Fruit fly (Drosophila melanogaster) whole organism, wandering third instar larva: ENCODE measurements around the gene CG13384.

Experiments used
- Abd-B ChIP-seq: fragments of >200 bp; optimal IDR thresholded peaks from 2 replicates; lab custom pipeline; 2017; ENCODE audit warnings: missing biosample characterization, missing genetic modification characterization
- CG32264 ChIP-seq: fragments of 200-800 bp; sonication (Bioruptor generic); optimal IDR thresholded peaks from 2 replicates; lab custom pipeline; 2016; ENCODE audit warnings: missing biosample characterization, missing genetic modification characterization
- CG9705 ChIP-seq: fragments of 200-800 bp; sonication (Bioruptor generic); optimal IDR thresholded peaks from 2 replicates; lab custom pipeline; 2018; ENCODE audit warnings: missing biosample characterization, mild to moderate bottlenecking, missing genetic modification characterization
- CrebA ChIP-seq: fragments of 200-800 bp; sonication (Bioruptor generic); optimal IDR thresholded peaks from 2 replicates; lab custom pipeline; 2016; ENCODE audit warnings: missing biosample characterization, mild to moderate bottlenecking, missing genetic modification characterization, borderline replicate concordance
- Dfd ChIP-seq: fragments of >200 bp; optimal IDR thresholded peaks from 2 replicates; lab custom pipeline; 2017; ENCODE audit warnings: missing biosample characterization, missing genetic modification characterization
- Dif ChIP-seq: fragments of 200-275, 200-300 bp; sonication (Bioruptor generic); optimal IDR thresholded peaks from 2 replicates; lab custom pipeline; 2018; ENCODE audit warnings: missing biosample characterization, missing genetic modification characterization; ENCODE audit not compliant: partially characterized antibody
- GATAd ChIP-seq: sonication (Bioruptor generic); optimal IDR thresholded peaks from 2 replicates; lab custom pipeline; 2016; ENCODE audit warnings: missing biosample characterization, missing genetic modification characterization
- HLH106 ChIP-seq: fragments of 200-800 bp; optimal IDR thresholded peaks from 3 replicates; lab custom pipeline; 2019; ENCODE audit warnings: missing biosample characterization, mild to moderate bottlenecking, missing genetic modification characterization, moderate library complexity
- Hnf4 ChIP-seq: fragments of 200-800 bp; sonication (Bioruptor generic); optimal IDR thresholded peaks from 2 replicates; lab custom pipeline; 2016; ENCODE audit warnings: missing biosample characterization, mild to moderate bottlenecking, missing genetic modification characterization
- Hr78 ChIP-seq: fragments of >200 bp; optimal IDR thresholded peaks from 2 replicates; lab custom pipeline; 2017; ENCODE audit warnings: missing biosample characterization, missing genetic modification characterization
- Hr83 ChIP-seq: fragments of 200-300 bp; sonication (Bioruptor generic); optimal IDR thresholded peaks from 2 replicates; lab custom pipeline; 2016; ENCODE audit warnings: missing biosample characterization, mild to moderate bottlenecking, missing genetic modification characterization, moderate library complexity; ENCODE audit not compliant: poor library complexity, severe bottlenecking
- Jra ChIP-seq: sonication (Bioruptor generic); optimal IDR thresholded peaks from 2 replicates; lab custom pipeline; 2016; ENCODE audit warnings: missing biosample characterization, missing genetic modification characterization
- Mio ChIP-seq: sonication (Bioruptor generic); optimal IDR thresholded peaks from 2 replicates; lab custom pipeline; 2016; ENCODE audit warnings: missing biosample characterization, missing genetic modification characterization
- Myc ChIP-seq: fragments of >200 bp; optimal IDR thresholded peaks from 2 replicates; lab custom pipeline; 2017
- N ChIP-seq: fragments of >200 bp; optimal IDR thresholded peaks from 2 replicates; lab custom pipeline; 2018; ENCODE audit warnings: missing biosample characterization, missing external identifiers, missing genetic modification characterization
- OdsH ChIP-seq: fragments of 200-800 bp; sonication (Bioruptor generic); optimal IDR thresholded peaks from 2 replicates; lab custom pipeline; 2016; ENCODE audit warnings: missing biosample characterization, mild to moderate bottlenecking, missing genetic modification characterization
- Rel ChIP-seq, 2 experiments: fragments of 200-800 bp; sonication (Bioruptor generic) in 1 of 2; optimal IDR thresholded peaks; 2 replicates in 1 of 2; 3 replicates in 1 of 2; lab custom pipeline; 2016 to 2019; ENCODE audit warnings: mild to moderate bottlenecking in 2 of 2, missing biosample characterization in 2 of 2, missing genetic modification characterization in 2 of 2, moderate library complexity in 1 of 2
- Sp1 ChIP-seq: fragments of 200-800 bp; sonication (Bioruptor generic); optimal IDR thresholded peaks from 3 replicates; lab custom pipeline; 2019; ENCODE audit warnings: missing biosample characterization, mild to moderate bottlenecking, missing genetic modification characterization, moderate library complexity
- Vsx2 ChIP-seq: fragments of 200-300, 225-300 bp; sonication (Bioruptor generic); optimal IDR thresholded peaks from 2 replicates; lab custom pipeline; 2018; ENCODE audit warnings: missing biosample characterization, missing genetic modification characterization; ENCODE audit not compliant: partially characterized antibody
- br ChIP-seq: fragments of 200-800 bp; sonication (Bioruptor generic); optimal IDR thresholded peaks from 2 replicates; lab custom pipeline; 2016; ENCODE audit warnings: missing biosample characterization, missing genetic modification characterization
- brk ChIP-seq: fragments of 200-800 bp; sonication (Bioruptor generic); optimal IDR thresholded peaks from 2 replicates; lab custom pipeline; 2016; ENCODE audit warnings: missing biosample characterization, mild to moderate bottlenecking, missing genetic modification characterization
- dl ChIP-seq, 2 experiments: fragments of 175-275, 200-275 bp in 1 of 2; fragments of 200-275 bp in 1 of 2; sonication (Bioruptor generic); optimal IDR thresholded peaks; lab custom pipeline; 2018; ENCODE audit warnings: mild to moderate bottlenecking in 2 of 2, missing biosample characterization in 2 of 2, missing genetic modification characterization in 2 of 2, moderate library complexity in 2 of 2; ENCODE audit not compliant: partially characterized antibody in 2 of 2, insufficient read depth in 1 of 2
- dmrt93B ChIP-seq: fragments of 200-800 bp; sonication (Bioruptor generic); optimal IDR thresholded peaks from 2 replicates; lab custom pipeline; 2018; ENCODE audit warnings: missing biosample characterization, mild to moderate bottlenecking, missing genetic modification characterization
- dsf ChIP-seq: sonication (Bioruptor generic); optimal IDR thresholded peaks from 2 replicates; lab custom pipeline; 2016; ENCODE audit warnings: missing biosample characterization, missing genetic modification characterization, borderline replicate concordance
- ey ChIP-seq: fragments of 200-800 bp; sonication (Bioruptor generic); optimal IDR thresholded peaks from 2 replicates; lab custom pipeline; 2016; ENCODE audit warnings: missing biosample characterization, missing genetic modification characterization
- foxo ChIP-seq, 2 experiments: fragments of 200-800 bp; sonication (Bioruptor generic); optimal IDR thresholded peaks; 2 replicates in 1 of 2; 3 replicates in 1 of 2; lab custom pipeline; 2016 to 2017; ENCODE audit warnings: missing biosample characterization in 2 of 2, missing genetic modification characterization in 2 of 2
- fru ChIP-seq: fragments of 200-800 bp; sonication (Bioruptor generic); optimal IDR thresholded peaks from 3 replicates; lab custom pipeline; 2016; ENCODE audit warnings: missing biosample characterization, mild to moderate bottlenecking, missing genetic modification characterization
- h ChIP-seq: fragments of 200-800 bp; sonication (Bioruptor generic); optimal IDR thresholded peaks from 3 replicates; lab custom pipeline; 2016; ENCODE audit warnings: missing biosample characterization, mild to moderate bottlenecking, missing genetic modification characterization
- jim ChIP-seq: fragments of 175-275, 200-325 bp; sonication (Bioruptor generic); optimal IDR thresholded peaks from 2 replicates; lab custom pipeline; 2016; ENCODE audit warnings: missing biosample characterization, mild to moderate bottlenecking, missing genetic modification characterization
- lola ChIP-seq: fragments of >200 bp; optimal IDR thresholded peaks from 2 replicates; lab custom pipeline; 2017; ENCODE audit warnings: missing biosample characterization, missing genetic modification characterization
- pan ChIP-seq: fragments of >200 bp; optimal IDR thresholded peaks from 2 replicates; lab custom pipeline; 2017
- psq ChIP-seq: fragments of 200-800 bp; sonication (Bioruptor generic); optimal IDR thresholded peaks from 3 replicates; lab custom pipeline; 2017; ENCODE audit warnings: missing biosample characterization, mild to moderate bottlenecking, missing genetic modification characterization, moderate library complexity
- rgr ChIP-seq: fragments of 200-800 bp; sonication (Bioruptor generic); optimal IDR thresholded peaks from 3 replicates; lab custom pipeline; 2016; ENCODE audit warnings: missing biosample characterization, mild to moderate bottlenecking, missing genetic modification characterization
- sage ChIP-seq: fragments of 200-800 bp; sonication (Bioruptor generic); optimal IDR thresholded peaks from 2 replicates; lab custom pipeline; 2016; ENCODE audit warnings: missing biosample characterization, mild to moderate bottlenecking, missing genetic modification characterization
- sv ChIP-seq: fragments of 200-800 bp; sonication (Bioruptor generic); optimal IDR thresholded peaks from 3 replicates; lab custom pipeline; 2016; ENCODE audit warnings: missing biosample characterization, missing genetic modification characterization
- tai ChIP-seq: sonication (Bioruptor generic); optimal IDR thresholded peaks from 2 replicates; lab custom pipeline; 2016; ENCODE audit warnings: missing biosample characterization, missing genetic modification characterization
- usp ChIP-seq: fragments of >200 bp; optimal IDR thresholded peaks from 2 replicates; lab custom pipeline; 2017; ENCODE audit warnings: missing biosample characterization, missing genetic modification characterization
- woc ChIP-seq: sonication (Bioruptor generic); optimal IDR thresholded peaks from 2 replicates; lab custom pipeline; 2016; ENCODE audit warnings: missing biosample characterization, mild to moderate bottlenecking, missing genetic modification characterization

CG13384 gene

DNA sequence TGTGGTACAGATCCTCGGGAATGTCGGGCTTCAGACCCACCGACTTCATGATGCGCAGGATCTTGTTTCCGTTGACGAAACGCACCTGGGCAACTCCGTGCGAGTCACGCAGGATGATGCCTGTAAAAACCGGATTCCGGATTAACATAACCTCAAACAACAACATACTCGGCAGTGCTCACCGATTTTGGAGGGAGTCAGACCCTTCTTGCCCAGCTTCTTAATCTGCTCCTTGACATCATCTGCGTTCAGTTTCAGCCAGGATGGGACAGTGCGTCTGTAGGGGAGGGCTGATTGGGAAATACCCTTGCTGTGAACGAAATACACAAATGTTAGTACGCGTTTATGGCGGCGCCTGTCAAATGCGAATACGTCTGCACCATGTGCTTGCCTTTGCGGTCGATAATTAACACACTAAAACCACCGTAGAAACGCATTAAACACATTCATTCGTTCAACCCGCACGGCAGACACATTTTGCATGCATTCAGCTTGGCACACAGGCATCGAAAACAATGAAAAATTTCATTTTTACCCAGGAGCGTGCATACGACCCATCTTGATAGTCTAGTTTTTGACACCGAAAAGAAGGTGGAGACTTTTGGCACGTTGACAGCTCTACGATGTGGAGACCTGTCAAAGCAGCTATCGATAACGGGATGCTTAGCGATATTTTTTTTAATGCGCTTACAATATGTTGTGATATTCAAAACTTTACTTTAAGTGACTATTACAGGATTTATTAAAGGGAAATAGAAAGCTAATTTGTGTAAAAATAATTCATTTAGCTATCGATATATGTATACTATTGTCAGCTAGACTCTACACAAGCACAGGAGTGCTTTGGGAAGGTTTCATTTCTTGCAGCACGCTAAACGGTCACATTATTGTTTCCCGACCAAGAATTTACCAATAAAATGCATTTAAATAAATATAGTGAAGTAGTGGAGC lies 20.0 kb upstream of the CG13384 start, which contains the start of the genes RpS13 and CSN8:
RpS13 (minus strand) TSS at position 657 of the 951 bp plus-strand sequence.
CSN8 (plus strand) TSS at position 850 of the 951 bp plus-strand sequence.
- TF ChIP-seq rgr = peak; percentile 36
- TF ChIP-seq Rel (GFP tag; optimal IDR thresholded peaks at IDR 0.05; lab: Kevin White, UChicago) = no peak
- TF ChIP-seq Rel (tag; optimal IDR thresholded peaks at IDR 0.05; lab: Kevin White, UChicago) = peak; percentile 3
- TF ChIP-seq Abd-B (GFP tag; lab: Kevin White, UChicago) = no peak
- TF ChIP-seq dsf (GFP tag; lab: Kevin White, UChicago) = no peak
- TF ChIP-seq Myc (lab: Kevin White, UChicago) = peak; percentile 62
- TF ChIP-seq Hnf4 = peak; percentile 32
- TF ChIP-seq brk (GFP tag; lab: Kevin White, UChicago) = peak; percentile 38
- no peak for TF ChIP-seq Jra (GFP tag; lab: Kevin White, UChicago)
- no peak for TF ChIP-seq usp (GFP tag; lab: Kevin White, UChicago)
- TF ChIP-seq GATAd (GFP tag; lab: Kevin White, UChicago) = no peak
- peak; percentile 58 for TF ChIP-seq h (GFP tag; lab: Kevin White, UChicago)
- TF ChIP-seq Sp1 = peak; percentile 58
- no peak for TF ChIP-seq HLH106 (tag; lab: Kevin White, UChicago)
- TF ChIP-seq psq (GFP tag; lab: Kevin White, UChicago) = no peak
- TF ChIP-seq CrebA (GFP tag; lab: Kevin White, UChicago) = no peak
- TF ChIP-seq dl (GFP tag; optimal IDR thresholded peaks at IDR 0.05; lab: Kevin White, UChicago; ENCODE audit: insufficient read depth in 1 of 2, partially characterized antibody in 2 of 2) = no peak
- peak; percentile 48 for TF ChIP-seq tai (GFP tag; lab: Kevin White, UChicago)
- TF ChIP-seq ey (GFP tag; lab: Kevin White, UChicago) = no peak
- peak; percentile 9 for TF ChIP-seq CG9705 (GFP tag; lab: Kevin White, UChicago)
- peak; percentile 7 for TF ChIP-seq woc (GFP tag; lab: Kevin White, UChicago)
- peak; percentile 20 for TF ChIP-seq fru (GFP tag; lab: Kevin White, UChicago)

DNA sequence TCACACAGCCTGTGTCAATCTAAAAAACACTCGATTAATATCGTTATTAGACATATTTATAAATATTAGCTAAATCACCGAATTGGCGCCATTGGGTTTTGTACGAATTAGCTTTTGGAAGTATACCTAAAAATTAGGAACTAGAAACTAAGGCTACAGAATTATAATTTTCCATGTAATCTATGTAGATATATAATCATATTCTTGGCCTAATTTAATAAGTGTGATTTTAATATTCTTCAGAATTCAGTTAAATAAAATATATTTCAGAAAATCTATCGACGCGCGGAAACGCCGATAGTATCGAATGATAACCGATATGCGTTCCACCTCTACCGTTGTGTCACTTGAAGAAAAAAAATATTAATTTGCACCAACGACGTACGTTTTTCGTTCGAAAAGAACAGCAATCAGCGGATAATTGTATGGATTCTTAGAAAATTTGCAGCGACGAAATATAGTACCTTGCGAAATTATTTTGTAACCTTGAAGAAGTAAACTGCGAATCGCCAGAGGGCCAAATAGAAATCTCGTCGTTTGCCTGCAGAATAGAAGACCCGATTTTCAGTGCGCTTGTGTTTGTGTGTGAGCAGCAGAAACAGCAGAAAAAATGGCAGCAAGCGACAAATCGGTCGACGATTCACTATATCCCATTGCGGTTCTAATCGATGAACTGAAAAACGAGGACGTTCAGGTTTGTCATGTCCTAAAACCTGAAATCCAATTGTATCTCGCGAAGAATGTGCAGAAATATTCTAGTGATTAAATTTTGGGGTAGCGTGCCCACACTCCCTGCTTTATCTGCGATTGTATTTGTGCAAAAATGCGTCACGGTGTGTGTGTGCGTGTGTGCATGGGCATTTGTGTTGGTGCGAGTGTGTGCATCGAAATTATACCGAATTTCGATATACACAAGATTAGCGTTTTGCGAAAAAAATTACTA lies 18.3 kb upstream of the CG13384 start, which contains the start of gene Pp2A-29B:
Pp2A-29B (plus strand) TSS at position 338 of the 943 bp plus-strand sequence.
- TF ChIP-seq psq (GFP tag; lab: Kevin White, UChicago) (no peak), lola (GFP tag; lab: Kevin White, UChicago) (no peak), sv (GFP tag; lab: Kevin White, UChicago) (no peak), Hnf4 (peak; percentile 53), Jra (GFP tag; lab: Kevin White, UChicago) (peak; percentile 63), h (GFP tag; lab: Kevin White, UChicago) (peak; percentile 55), br (GFP tag; lab: Kevin White, UChicago) (no peak), Hr83 (GFP tag; lab: Kevin White, UChicago) (no peak), CrebA (GFP tag; lab: Kevin White, UChicago) (no peak), tai (GFP tag; lab: Kevin White, UChicago) (no peak), sage (GFP tag; lab: Kevin White, UChicago) (peak; percentile 23), brk (GFP tag; lab: Kevin White, UChicago) (peak; percentile 81), Dif (GFP tag; lab: Kevin White, UChicago) (no peak), CG32264 (no peak), foxo (GFP tag; optimal IDR thresholded peaks at IDR 0.05; lab: Kevin White, UChicago) (peak in 1 of 2 experiments; percentile 23), pan (lab: Kevin White, UChicago) (no peak), dmrt93B (GFP tag; lab: Kevin White, UChicago) (no peak), Vsx2 (GFP tag; lab: Kevin White, UChicago) (no peak), Hr78 (GFP tag; lab: Kevin White, UChicago) (no peak), Sp1 (peak; percentile 33), CG9705 (GFP tag; lab: Kevin White, UChicago) (peak; percentile 19), dl (GFP tag; optimal IDR thresholded peaks at IDR 0.05; lab: Kevin White, UChicago; ENCODE audit: insufficient read depth in 1 of 2, partially characterized antibody in 2 of 2) (no peak), jim (GFP tag; lab: Kevin White, UChicago) (no peak), usp (GFP tag; lab: Kevin White, UChicago) (no peak), fru (GFP tag; lab: Kevin White, UChicago) (peak; percentile 23), woc (GFP tag; lab: Kevin White, UChicago) (peak; percentile 59), Rel (GFP tag; optimal IDR thresholded peaks at IDR 0.05; lab: Kevin White, UChicago) (no peak), Rel (tag; optimal IDR thresholded peaks at IDR 0.05; lab: Kevin White, UChicago) (peak; percentile 31), Abd-B (GFP tag; lab: Kevin White, UChicago) (no peak), OdsH (GFP tag; lab: Kevin White, UChicago) (no peak), Dfd (GFP tag; lab: Kevin White, UChicago) (no peak), GATAd (GFP tag; lab: Kevin White, UChicago) (no peak), dsf (GFP tag; lab: Kevin White, UChicago) (peak; percentile 54), Mio (no peak), Myc (lab: Kevin White, UChicago) (no peak), ey (GFP tag; lab: Kevin White, UChicago) (peak; percentile 4), rgr (peak; percentile 38), HLH106 (tag; lab: Kevin White, UChicago) (peak; percentile 49), N (GFP tag; lab: Kevin White, UChicago) (peak; percentile 88)
